Worm (Caenorhabditis elegans) whole organism, midembryonic: ENCODE measurements around the gene mics-1.

ENCODE experiments used
- T22C8.4 ChIP-seq: fragments of 200-800 bp; sonication (Bioruptor generic); IDR thresholded peaks from 2 replicates; pipeline ENCODE4 v1.3.6; 2022; ENCODE audit warnings: missing genetic modification characterization, missing compliant biosample characterization
- cog-1 ChIP-seq: sonication (generic microtip); optimal IDR thresholded peaks from 2 replicates; lab custom pipeline; 2016; ENCODE audit warnings: missing genetic modification characterization, missing compliant biosample characterization
- flt-1 ChIP-seq: fragments of 200-800 bp; sonication (Bioruptor generic); IDR thresholded peaks from 2 replicates; pipeline ENCODE4 v1.3.6; 2022; ENCODE audit warnings: missing genetic modification characterization, missing compliant biosample characterization
- klf-2 ChIP-seq: fragments of 200-800 bp; sonication (Bioruptor generic); conservative IDR thresholded peaks from 2 replicates; pipeline ENCODE4 v1.3.6; 2022; ENCODE audit warnings: missing genetic modification reagents, missing genetic modification characterization, missing compliant biosample characterization
- med-1 ChIP-seq: sonication (generic microtip); optimal IDR thresholded peaks from 2 replicates; lab custom pipeline; 2017; ENCODE audit warnings: missing genetic modification characterization, mild to moderate bottlenecking, missing compliant biosample characterization, antibody characterized with exemption, missing genetic modification reagents; ENCODE audit not compliant: insufficient read depth
- ref-1 ChIP-seq: fragments of 200-800 bp; sonication (Bioruptor generic); conservative IDR thresholded peaks from 2 replicates; pipeline ENCODE4 v1.3.6; 2022; ENCODE audit warnings: missing genetic modification reagents, missing genetic modification characterization, missing compliant biosample characterization
- tab-1 ChIP-seq: fragments of 200-800 bp; sonication (Bioruptor generic); IDR thresholded peaks from 2 replicates; pipeline ENCODE4 v1.3.6; 2022; ENCODE audit warnings: missing genetic modification characterization, missing compliant biosample characterization
- ztf-23 ChIP-seq: fragments of 200-800 bp; sonication (Bioruptor generic); IDR thresholded peaks from 2 replicates; pipeline ENCODE4 v1.3.6; 2022; ENCODE audit warnings: missing genetic modification reagents, missing genetic modification characterization, missing compliant biosample characterization
- ztf-29 ChIP-seq: fragments of 200-800 bp; sonication (Bioruptor generic); IDR thresholded peaks from 2 replicates; pipeline ENCODE4 v1.3.6; 2022; ENCODE audit warnings: missing genetic modification reagents, missing genetic modification characterization, missing compliant biosample characterization

mics-1 gene

DNA sequence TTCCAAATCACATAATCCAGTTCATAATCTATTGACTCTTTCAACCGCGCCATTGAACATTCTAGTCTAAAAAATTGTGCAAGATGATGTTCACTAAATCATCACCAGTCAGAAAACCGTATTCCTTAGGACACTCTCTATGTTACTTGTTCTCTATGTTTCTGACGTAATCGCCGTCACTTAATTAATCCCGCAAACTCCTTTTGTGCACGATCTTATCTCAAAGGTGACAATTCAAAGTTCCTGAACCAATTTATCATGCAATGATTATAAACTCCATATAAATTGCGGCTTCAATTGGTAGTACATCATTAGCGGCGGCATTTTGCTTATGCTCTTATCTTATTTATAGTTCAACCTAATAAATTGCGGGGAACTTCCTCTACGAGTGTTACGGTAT is 15.3 kb downstream of the mics-1 start:
- TF ChIP-seq ztf-29 (no peak), flt-1 (no peak), tab-1 (GFP tag; lab: Robert Waterston, UW) (no peak), cog-1 (tag; lab: Kevin White, UChicago) (no peak), ref-1 (GFP tag; lab: Robert Waterston, UW) (no peak), ztf-23 (GFP tag; lab: Robert Waterston, UW) (no peak), med-1 (GFP tag; lab: Kevin White, UChicago) (no peak), T22C8.4 (GFP tag; lab: Robert Waterston, UW) (no peak), klf-2 (no peak)

DNA sequence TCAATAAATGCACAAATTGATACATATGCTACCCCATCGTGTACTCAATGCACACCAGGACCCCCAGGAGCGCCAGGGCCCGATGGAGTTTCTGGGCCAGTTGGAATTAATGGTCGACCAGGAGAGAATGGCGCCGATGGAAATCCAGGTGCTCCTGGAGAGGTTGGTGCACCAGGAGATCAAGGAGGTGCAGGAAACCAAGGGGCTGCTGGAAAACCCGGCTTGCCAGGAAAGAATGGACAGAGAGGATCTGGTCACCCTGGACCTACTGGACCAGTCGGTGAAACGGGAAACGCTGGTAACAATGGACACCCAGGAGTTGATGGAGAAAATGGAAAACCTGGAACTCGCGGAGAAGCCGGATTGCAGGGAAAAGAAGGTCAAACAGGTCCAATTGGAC is 16.5 kb downstream of the mics-1 start:
- TF ChIP-seq tab-1 (GFP tag; lab: Robert Waterston, UW) (no peak), T22C8.4 (GFP tag; lab: Robert Waterston, UW) (no peak)

DNA sequence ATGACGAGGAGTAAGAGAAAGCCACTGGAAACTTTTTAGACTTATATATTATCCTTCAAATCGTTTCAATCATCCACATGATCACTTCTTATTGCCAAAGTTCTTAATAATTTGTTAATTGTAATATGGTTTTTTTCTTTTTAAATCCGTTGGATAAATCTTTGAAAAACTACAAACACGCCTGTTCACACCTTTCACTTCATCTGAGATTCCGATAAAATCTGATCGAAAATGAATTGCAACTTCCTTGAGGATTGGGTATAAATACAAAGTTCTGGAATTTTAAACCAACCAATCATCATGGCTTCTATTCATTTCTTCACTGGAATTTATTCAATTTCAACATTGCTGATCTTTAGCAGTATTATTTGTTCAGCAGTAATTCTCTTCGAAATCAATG is 17.5 kb downstream of the mics-1 start, which contains the start of gene col-152:
col-152 (plus strand) TSS at position 301 of the 400 bp plus-strand sequence.
- TF ChIP-seq T22C8.4 (GFP tag; lab: Robert Waterston, UW) (no peak), ref-1 (GFP tag; lab: Robert Waterston, UW) (no peak), tab-1 (GFP tag; lab: Robert Waterston, UW) (no peak), cog-1 (tag; lab: Kevin White, UChicago) (no peak)

DNA sequence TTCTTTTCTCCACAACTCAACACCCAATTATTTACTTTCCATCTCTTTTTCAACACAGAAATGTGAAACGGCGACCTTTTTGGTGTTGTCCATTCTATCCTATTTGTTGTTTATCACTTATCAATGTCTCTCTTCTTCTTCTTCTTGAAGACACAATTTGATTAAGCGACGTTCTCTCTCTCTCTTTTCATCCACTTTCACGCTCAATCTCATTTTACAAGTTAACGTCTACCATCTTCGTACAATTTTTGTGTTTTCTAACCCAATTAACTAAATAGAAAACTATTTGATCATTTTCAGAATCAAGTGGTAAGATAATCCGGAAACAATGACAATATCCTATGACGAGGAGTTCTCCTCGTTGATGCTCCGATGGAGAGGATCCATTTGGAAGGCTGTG is 20.4 kb downstream of the mics-1 start, which contains the start of gene best-14:
best-14 (plus strand) TSS at position 301 of the 400 bp plus-strand sequence.
- TF ChIP-seq T22C8.4 (GFP tag; lab: Robert Waterston, UW) (no peak), ztf-23 (GFP tag; lab: Robert Waterston, UW) (no peak), flt-1 (no peak), tab-1 (GFP tag; lab: Robert Waterston, UW) (no peak), med-1 (GFP tag; lab: Kevin White, UChicago) (no peak), cog-1 (tag; lab: Kevin White, UChicago) (no peak), ztf-29 (no peak), ref-1 (GFP tag; lab: Robert Waterston, UW) (no peak), klf-2 (no peak)

DNA sequence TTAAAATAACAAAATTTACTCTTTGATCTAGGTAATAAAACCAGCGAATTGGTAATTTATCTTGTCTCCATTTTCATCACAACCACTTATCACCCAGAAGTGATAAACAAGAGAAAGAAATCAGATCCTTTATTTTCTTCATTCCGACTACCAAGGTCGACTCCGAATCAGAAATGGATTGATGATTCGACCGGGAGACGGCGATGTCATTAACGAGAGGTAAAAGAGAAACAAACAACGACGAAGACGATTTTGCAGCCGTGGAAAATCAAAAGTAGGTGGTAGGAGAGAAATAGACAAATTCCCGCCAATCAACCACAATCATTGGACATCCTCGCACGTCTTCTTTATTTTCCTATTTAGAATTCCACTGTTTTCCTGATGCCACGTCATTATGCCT is 21.0 kb downstream of the mics-1 start:
- TF ChIP-seq T22C8.4 (GFP tag; lab: Robert Waterston, UW) = no peak
- TF ChIP-seq med-1 (GFP tag; lab: Kevin White, UChicago) = no peak
- TF ChIP-seq ref-1 (GFP tag; lab: Robert Waterston, UW) = no peak

DNA sequence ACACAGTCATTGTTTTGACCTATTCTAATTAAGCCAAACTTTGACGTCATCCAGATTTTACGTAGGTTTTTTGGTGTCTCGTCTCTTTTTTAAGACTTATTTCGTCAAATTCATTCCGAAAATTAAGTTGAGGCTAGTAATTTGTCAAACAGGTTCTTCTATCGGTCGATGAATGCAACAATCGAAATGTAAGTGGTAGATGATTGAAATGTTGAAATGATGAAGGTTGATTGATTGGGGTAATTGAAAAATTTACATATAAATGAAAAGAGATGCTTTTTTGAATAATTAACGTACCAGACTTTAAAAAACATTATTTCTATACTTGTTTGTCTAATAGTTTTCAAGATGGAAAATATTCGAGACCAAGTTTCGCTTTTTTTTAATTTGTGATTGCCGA is 21.8 kb downstream of the mics-1 start:
- TF ChIP-seq ztf-23 (GFP tag; lab: Robert Waterston, UW) (no peak), cog-1 (tag; lab: Kevin White, UChicago) (no peak), flt-1 (no peak), med-1 (GFP tag; lab: Kevin White, UChicago) (no peak), T22C8.4 (GFP tag; lab: Robert Waterston, UW) (no peak), ref-1 (GFP tag; lab: Robert Waterston, UW) (no peak), tab-1 (GFP tag; lab: Robert Waterston, UW) (no peak), ztf-29 (no peak), klf-2 (no peak)

DNA sequence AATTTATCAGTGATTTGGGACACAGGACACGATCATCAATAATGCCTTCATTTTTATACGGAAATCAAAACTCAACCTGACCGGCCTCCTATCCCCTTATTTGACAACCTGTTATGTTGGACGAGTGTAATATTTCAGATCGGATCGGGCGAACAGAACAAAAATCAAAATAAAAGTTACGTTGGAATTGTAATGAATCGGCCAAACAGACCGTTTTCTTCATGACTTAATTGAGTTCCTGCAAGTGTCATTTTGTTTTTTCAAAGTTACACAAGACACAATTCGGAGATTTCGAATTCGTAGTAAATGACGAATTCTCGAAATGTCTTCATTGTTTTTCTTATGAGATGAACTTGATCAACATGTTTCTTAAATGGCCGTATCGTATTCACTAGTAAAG is 22.9 kb downstream of the mics-1 start, which contains the start of gene F32G8.3:
F32G8.3 (minus strand) TSS at position 101 of the 400 bp plus-strand sequence.
- TF ChIP-seq klf-2 = no peak
- no peak for TF ChIP-seq ztf-23 (GFP tag; lab: Robert Waterston, UW)
- TF ChIP-seq cog-1 (tag; lab: Kevin White, UChicago) = no peak
- TF ChIP-seq T22C8.4 (GFP tag; lab: Robert Waterston, UW) = no peak
- no peak for TF ChIP-seq med-1 (GFP tag; lab: Kevin White, UChicago)
- TF ChIP-seq ref-1 (GFP tag; lab: Robert Waterston, UW) = no peak

DNA sequence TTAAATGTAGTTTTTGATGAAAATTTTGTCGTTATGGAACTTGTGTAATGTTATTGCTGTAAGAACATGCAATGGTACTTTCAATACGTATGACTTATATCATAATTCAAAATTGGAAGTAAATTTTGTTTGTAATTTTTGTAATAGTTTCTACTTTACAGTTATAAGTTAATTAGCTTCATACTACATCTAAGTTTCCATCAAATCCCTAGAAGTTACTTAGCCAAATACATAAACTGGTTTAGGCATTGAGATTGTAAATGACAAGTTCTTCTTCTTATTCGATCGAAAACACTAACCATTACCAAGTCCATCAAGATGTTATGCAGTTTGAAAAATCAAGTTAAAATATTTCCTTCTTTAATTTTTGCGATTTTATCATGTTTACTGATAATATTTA is 28.4 kb downstream of the mics-1 start, which contains the start of gene F32G8.2:
F32G8.2 (plus strand) TSS at position 301 of the 400 bp plus-strand sequence.
- TF ChIP-seq flt-1 (no peak), ztf-29 (no peak)

DNA sequence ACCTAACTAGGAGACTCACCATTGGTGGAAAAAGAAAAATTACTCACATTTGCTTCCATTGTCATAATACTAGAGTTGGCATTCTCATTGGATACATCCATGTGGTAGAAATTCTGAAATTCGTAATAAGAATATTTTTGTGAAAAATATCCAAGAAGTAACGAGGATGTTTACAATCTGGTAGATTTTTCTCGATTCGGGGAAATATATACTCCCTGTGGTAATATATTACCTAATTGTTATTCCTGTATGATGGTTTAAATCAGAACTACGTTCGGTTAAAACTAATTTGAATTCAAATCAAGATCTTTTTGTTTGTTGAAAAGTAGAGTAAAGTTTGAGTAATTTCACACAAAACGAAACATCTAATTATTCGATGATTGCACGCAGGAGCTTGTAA is 29.1 kb downstream of the mics-1 start, which contains the start of gene srd-34:
srd-34 (minus strand) TSS at position 101 of the 400 bp plus-strand sequence.
- no peak for TF ChIP-seq med-1 (GFP tag; lab: Kevin White, UChicago)
- no peak for TF ChIP-seq ref-1 (GFP tag; lab: Robert Waterston, UW)
- TF ChIP-seq ztf-23 (GFP tag; lab: Robert Waterston, UW) = no peak
- TF ChIP-seq cog-1 (tag; lab: Kevin White, UChicago) = no peak
- TF ChIP-seq klf-2 = no peak
- TF ChIP-seq ztf-29 = no peak
- no peak for TF ChIP-seq flt-1
- TF ChIP-seq tab-1 (GFP tag; lab: Robert Waterston, UW) = no peak
- no peak for TF ChIP-seq T22C8.4 (GFP tag; lab: Robert Waterston, UW)

DNA sequence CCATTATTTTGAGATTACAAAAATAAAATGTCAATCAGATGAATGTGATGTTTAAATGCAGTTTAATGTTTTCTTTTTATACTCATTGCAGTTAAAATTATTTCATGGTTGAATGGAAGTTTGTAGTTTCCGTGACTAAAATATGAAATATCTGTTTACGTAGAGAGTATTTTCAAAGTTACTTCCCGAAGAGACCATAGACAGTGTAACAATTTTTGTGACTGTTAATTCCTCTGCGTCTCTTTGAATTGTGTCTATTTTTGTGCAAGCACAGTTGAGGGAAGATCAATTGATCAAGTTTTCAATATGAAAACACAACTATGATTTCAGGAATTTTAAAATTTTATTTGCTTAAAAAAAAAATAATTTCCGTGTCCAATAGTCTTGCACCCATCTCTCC is 31.4 kb downstream of the mics-1 start, which contains the start of gene F25D1.5:
F25D1.5 (minus strand) TSS at position 35 of the 400 bp plus-strand sequence.
- TF ChIP-seq klf-2 = no peak
- no peak for TF ChIP-seq tab-1 (GFP tag; lab: Robert Waterston, UW)
- TF ChIP-seq cog-1 (tag; lab: Kevin White, UChicago) = no peak
- TF ChIP-seq med-1 (GFP tag; lab: Kevin White, UChicago) = no peak
- no peak for TF ChIP-seq ztf-29
- no peak for TF ChIP-seq ztf-23 (GFP tag; lab: Robert Waterston, UW)
- no peak for TF ChIP-seq T22C8.4 (GFP tag; lab: Robert Waterston, UW)
- TF ChIP-seq flt-1 = no peak
- TF ChIP-seq ref-1 (GFP tag; lab: Robert Waterston, UW) = no peak
